Fruit fly (Drosophila melanogaster) whole organism, embryonic: ENCODE measurements around the gene CG15221.

ENCODE experiments used
- Awh ChIP-seq: fragments of 200-800 bp; sonication (Bioruptor generic); IDR thresholded peaks from 2 replicates; pipeline ENCODE4, ENCODE4 v1.3.6; 2022; ENCODE audit warnings: missing biosample characterization, missing genetic modification characterization
- C15 ChIP-seq: fragments of 200-800 bp; sonication (Bioruptor generic); IDR thresholded peaks from 3 replicates; pipeline ENCODE4 v1.3.6; 2022; ENCODE audit warnings: missing biosample characterization, missing genetic modification characterization
- CG12104 ChIP-seq: fragments of 200-800 bp; sonication (Bioruptor generic); optimal IDR thresholded peaks from 3 replicates; lab custom pipeline; 2016; ENCODE audit warnings: missing biosample characterization, missing genetic modification characterization
- CG12155 ChIP-seq: fragments of 200-800 bp; sonication (Bioruptor generic); optimal IDR thresholded peaks from 3 replicates; lab custom pipeline; 2016; ENCODE audit warnings: missing biosample characterization, missing genetic modification characterization
- CG14710 ChIP-seq: fragments of 200-800 bp; sonication (Bioruptor generic); optimal IDR thresholded peaks from 3 replicates; lab custom pipeline; 2019; ENCODE audit warnings: missing biosample characterization, mild to moderate bottlenecking, missing genetic modification characterization, moderate library complexity
- CG15269 ChIP-seq: fragments of 200-800 bp; sonication (Bioruptor generic); optimal IDR thresholded peaks from 2 replicates; lab custom pipeline; 2018; ENCODE audit warnings: missing biosample characterization, mild to moderate bottlenecking, missing genetic modification characterization, moderate library complexity
- CG1529 ChIP-seq: fragments of 200-800 bp; sonication (Bioruptor generic); optimal IDR thresholded peaks from 3 replicates; lab custom pipeline; 2018; ENCODE audit warnings: missing biosample characterization, missing genetic modification characterization
- CG16779 ChIP-seq: fragments of 200-800 bp; sonication (Bioruptor generic); IDR thresholded peaks from 2 replicates; pipeline ENCODE4 v1.3.6; 2022; ENCODE audit warnings: missing biosample characterization, missing genetic modification characterization
- CG17186 ChIP-seq: fragments of 200-800 bp; sonication (Bioruptor generic); optimal IDR thresholded peaks from 3 replicates; lab custom pipeline; 2017; ENCODE audit warnings: missing biosample characterization, missing genetic modification reagents, missing genetic modification characterization
- CG17802 ChIP-seq: fragments of 200-800 bp; sonication (Bioruptor generic); optimal IDR thresholded peaks from 2 replicates; lab custom pipeline; 2018; ENCODE audit warnings: missing biosample characterization, mild to moderate bottlenecking, missing genetic modification characterization, moderate library complexity
- CG2116 ChIP-seq: fragments of 200-800 bp; sonication (Bioruptor generic); optimal IDR thresholded peaks from 3 replicates; lab custom pipeline; 2018; ENCODE audit warnings: missing biosample characterization, mild to moderate bottlenecking, missing genetic modification characterization
- CG2678 ChIP-seq: fragments of 200-800 bp; sonication (Bioruptor generic); optimal IDR thresholded peaks from 3 replicates; lab custom pipeline; 2019; ENCODE audit warnings: missing biosample characterization, mild to moderate bottlenecking, missing genetic modification characterization, moderate library complexity
- CG2712 ChIP-seq: fragments of 200-800 bp; optimal IDR thresholded peaks from 3 replicates; lab custom pipeline; 2019; ENCODE audit warnings: missing biosample characterization, mild to moderate bottlenecking, missing genetic modification characterization, moderate library complexity
- CG4328 ChIP-seq: fragments of 200-800 bp; sonication (Bioruptor generic); optimal IDR thresholded peaks from 3 replicates; lab custom pipeline; 2017; ENCODE audit warnings: missing biosample characterization, missing genetic modification reagents, missing genetic modification characterization
- CG4360 ChIP-seq: fragments of 200-800 bp; sonication (Bioruptor generic); IDR thresholded peaks from 2 replicates; pipeline ENCODE4 v1.3.6; 2022; ENCODE audit warnings: missing biosample characterization, missing genetic modification characterization
- CG43689 ChIP-seq: fragments of 200-800 bp; sonication (Bioruptor generic); IDR thresholded peaks from 2 replicates; pipeline ENCODE4 v1.3.6; 2022; ENCODE audit warnings: missing biosample characterization, missing genetic modification characterization
- CG5245 ChIP-seq: fragments of 200-800 bp; sonication (Bioruptor generic); optimal IDR thresholded peaks from 3 replicates; lab custom pipeline; 2016; ENCODE audit warnings: missing biosample characterization, missing genetic modification characterization
- CG6254 ChIP-seq: fragments of 200-800 bp; sonication (Bioruptor generic); optimal IDR thresholded peaks from 3 replicates; lab custom pipeline; 2017; ENCODE audit warnings: mild to moderate bottlenecking, missing biosample characterization, missing genetic modification reagents, missing genetic modification characterization
- CG6654 ChIP-seq: fragments of 200-800 bp; sonication (Bioruptor generic); optimal IDR thresholded peaks from 2 replicates; lab custom pipeline; 2017; ENCODE audit warnings: missing biosample characterization, mild to moderate bottlenecking, missing genetic modification characterization
- CG6791 ChIP-seq: fragments of 200-800 bp; sonication (Bioruptor generic); IDR thresholded peaks from 3 replicates; pipeline ENCODE4 v1.3.6; 2022; ENCODE audit warnings: missing biosample characterization, missing genetic modification characterization; ENCODE audit not compliant: partially characterized antibody
- Dek ChIP-seq: fragments of 200-800 bp; sonication (Bioruptor generic); optimal IDR thresholded peaks from 3 replicates; lab custom pipeline; 2019; ENCODE audit warnings: missing biosample characterization, mild to moderate bottlenecking, missing genetic modification characterization, moderate library complexity
- Dref ChIP-seq: fragments of 200-800 bp; sonication (Bioruptor generic); IDR thresholded peaks from 2 replicates; pipeline ENCODE4 v1.3.6; 2022; ENCODE audit warnings: missing biosample characterization, missing genetic modification characterization
- HHEX ChIP-seq: fragments of 200-800 bp; sonication (Bioruptor generic); optimal IDR thresholded peaks from 3 replicates; lab custom pipeline; 2017; ENCODE audit warnings: missing biosample characterization, mild to moderate bottlenecking, missing genetic modification characterization, missing genetic modification reagents
- HmgZ ChIP-seq: fragments of 200-800 bp; sonication (Bioruptor generic); optimal IDR thresholded peaks from 2 replicates; lab custom pipeline; 2018; ENCODE audit warnings: missing biosample characterization, mild to moderate bottlenecking, missing genetic modification characterization
- Jarid2 ChIP-seq: fragments of 200-800 bp; sonication (Bioruptor generic); optimal IDR thresholded peaks from 3 replicates; lab custom pipeline; 2017; ENCODE audit warnings: mild to moderate bottlenecking, missing biosample characterization, missing genetic modification reagents, missing genetic modification characterization
- Myb ChIP-seq: fragments of 200-800 bp; sonication (Bioruptor generic); optimal IDR thresholded peaks from 2 replicates; lab custom pipeline; 2016; ENCODE audit warnings: missing biosample characterization, missing genetic modification characterization
- Ssrp ChIP-seq: fragments of 200-800 bp; sonication (Bioruptor generic); optimal IDR thresholded peaks from 2 replicates; lab custom pipeline; 2018; ENCODE audit warnings: missing biosample characterization, mild to moderate bottlenecking, missing genetic modification characterization, moderate library complexity
- Vsx1 ChIP-seq: fragments of 200-800 bp; sonication (Bioruptor generic); optimal IDR thresholded peaks from 2 replicates; lab custom pipeline; 2017; ENCODE audit warnings: missing biosample characterization, mild to moderate bottlenecking, missing genetic modification characterization, missing genetic modification reagents
- YL-1 ChIP-seq: fragments of 200-800 bp; sonication (Bioruptor generic); optimal IDR thresholded peaks from 3 replicates; lab custom pipeline; 2017; ENCODE audit warnings: missing biosample characterization, mild to moderate bottlenecking, missing genetic modification characterization
- abd-A ChIP-seq: fragments of 200-800 bp; sonication (Bioruptor generic); optimal IDR thresholded peaks from 3 replicates; lab custom pipeline; 2019; ENCODE audit warnings: missing biosample characterization, mild to moderate bottlenecking, missing genetic modification characterization, moderate library complexity
- bbx ChIP-seq: fragments of 200-800 bp; sonication (Bioruptor generic); IDR thresholded peaks from 2 replicates; pipeline ENCODE4 v1.3.6; 2022; ENCODE audit warnings: missing biosample characterization, missing genetic modification characterization; ENCODE audit not compliant: partially characterized antibody
- bowl ChIP-seq: fragments of 200-800 bp; sonication (Bioruptor generic); IDR thresholded peaks from 2 replicates; pipeline ENCODE4 v1.3.6; 2022; ENCODE audit warnings: missing biosample characterization, missing genetic modification characterization
- cad ChIP-seq: fragments of >200 bp; optimal IDR thresholded peaks from 2 replicates; lab custom pipeline; 2017; ENCODE audit warnings: missing biosample characterization, missing genetic modification characterization
- caup ChIP-seq: fragments of 200-800 bp; sonication (Bioruptor generic); optimal IDR thresholded peaks from 3 replicates; lab custom pipeline; 2017; ENCODE audit warnings: missing biosample characterization, mild to moderate bottlenecking, missing genetic modification characterization, moderate library complexity; ENCODE audit not compliant: severe bottlenecking
- eve ChIP-seq, 2 experiments: fragments of >200 bp; optimal IDR thresholded peaks; 2 replicates each; lab custom pipeline; 2017; ENCODE audit warnings: missing biosample characterization in 2 of 2, missing genetic modification characterization in 2 of 2
- ftz-f1 ChIP-seq: fragments of 200-800 bp; sonication (Bioruptor generic); optimal IDR thresholded peaks from 2 replicates; lab custom pipeline; 2016; ENCODE audit warnings: missing biosample characterization, missing genetic modification characterization
- gce ChIP-seq: fragments of 200-800 bp; sonication (Bioruptor generic); IDR thresholded peaks from 3 replicates; pipeline ENCODE4 v1.3.6; 2022; ENCODE audit warnings: missing biosample characterization, missing genetic modification characterization
- gfzf ChIP-seq: fragments of 200-800 bp; sonication (Bioruptor generic); optimal IDR thresholded peaks from 2 replicates; lab custom pipeline; 2016; ENCODE audit warnings: missing biosample characterization, mild to moderate bottlenecking, missing genetic modification characterization, moderate library complexity
- grau ChIP-seq: fragments of 200-800 bp; optimal IDR thresholded peaks from 3 replicates; lab custom pipeline; 2019; ENCODE audit warnings: missing biosample characterization, mild to moderate bottlenecking, missing genetic modification characterization, moderate library complexity
- gro ChIP-seq: fragments of 200-800 bp; sonication (Bioruptor generic); optimal IDR thresholded peaks from 2 replicates; lab custom pipeline; 2016; ENCODE audit warnings: missing biosample characterization, missing genetic modification characterization
- h ChIP-seq: fragments of >200 bp; optimal IDR thresholded peaks from 2 replicates; lab custom pipeline; 2017
- jumu ChIP-seq: fragments of 200-800 bp; sonication (Bioruptor generic); optimal IDR thresholded peaks from 3 replicates; lab custom pipeline; 2016; ENCODE audit warnings: missing biosample characterization, missing genetic modification characterization
- pum ChIP-seq: fragments of 200-800 bp; sonication (Bioruptor generic); optimal IDR thresholded peaks from 2 replicates; lab custom pipeline; 2016; ENCODE audit warnings: missing biosample characterization, missing genetic modification characterization
- run ChIP-seq: fragments of 200-800 bp; sonication (Bioruptor generic); optimal IDR thresholded peaks from 3 replicates; lab custom pipeline; 2018; ENCODE audit warnings: missing biosample characterization, mild to moderate bottlenecking, missing genetic modification characterization
- schlank ChIP-seq: fragments of 200-800 bp; sonication (Bioruptor generic); optimal IDR thresholded peaks from 2 replicates; lab custom pipeline; 2018; ENCODE audit warnings: missing biosample characterization, mild to moderate bottlenecking, missing genetic modification characterization
- scrt ChIP-seq: fragments of 200-800 bp; sonication (Bioruptor generic); optimal IDR thresholded peaks from 2 replicates; lab custom pipeline; 2018; ENCODE audit warnings: missing biosample characterization, mild to moderate bottlenecking, missing genetic modification characterization, moderate library complexity
- sima ChIP-seq: fragments of 200-800 bp; sonication (Bioruptor generic); optimal IDR thresholded peaks from 2 replicates; lab custom pipeline; 2016; ENCODE audit warnings: missing biosample characterization, missing genetic modification characterization
- ttk ChIP-seq: fragments of 200-800 bp; sonication (Bioruptor generic); IDR thresholded peaks from 2 replicates; pipeline ENCODE4 v2.1.2; 2022; ENCODE audit warnings: missing biosample characterization, missing genetic modification characterization
- tx ChIP-seq: fragments of 200-800 bp; sonication (Bioruptor generic); optimal IDR thresholded peaks from 2 replicates; lab custom pipeline; 2016; ENCODE audit warnings: missing biosample characterization, missing genetic modification characterization

The CG15221 gene

dm6 chrX:11714529-11715262 lies 9.3 kb upstream of the CG15221 start (continued):
- TF ChIP-seq jumu (peak; percentile 87), CG2116 (GFP tag; lab: Kevin White, UChicago) (no peak), CG17186 (no peak), CG14710 (tag; lab: Kevin White, UChicago) (peak; percentile 27), caup (GFP tag; lab: Kevin White, UChicago) (peak; percentile 63), CG43689 (GFP tag; lab: Robert Waterston, UW) (no peak), CG4328 (peak; percentile 39), bowl (peak; percentile 34; the same call in 1 of the 2 replicates), run (tag; lab: Kevin White, UChicago) (peak; percentile 26), CG6791 (peak; percentile 62; the same call in 1 of the 3 replicates), CG17802 (tag; lab: Kevin White, UChicago) (peak; percentile 6), Vsx1 (peak; percentile 23), schlank (tag; lab: Kevin White, UChicago) (peak; percentile 64), HHEX (GFP tag; lab: Kevin White, UChicago) (peak; percentile 70), Ssrp (tag; lab: Kevin White, UChicago) (peak; percentile 36), CG12104 (GFP tag; lab: Kevin White, UChicago) (no peak), Awh (GFP tag; lab: Robert Waterston, UW) (peak; percentile 53; the same call in 1 of the 2 replicates), CG4360 (GFP tag; lab: Robert Waterston, UW) (peak; percentile 48; the same call in 1 of the 2 replicates), Jarid2 (peak; percentile 60), CG12155 (GFP tag; lab: Kevin White, UChicago) (no peak), h (lab: Kevin White, UChicago) (no peak), CG15269 (peak; percentile 78), YL-1 (GFP tag; lab: Kevin White, UChicago) (no peak), bbx (GFP tag; lab: Robert Waterston, UW) (peak; percentile 35; the same call in 1 of the 2 replicates), gfzf (GFP tag; lab: Kevin White, UChicago) (no peak), tx (GFP tag; lab: Kevin White, UChicago) (peak; percentile 60), CG6254 (GFP tag; lab: Kevin White, UChicago) (peak; percentile 49), gce (GFP tag; lab: Robert Waterston, UW) (no peak), abd-A (tag; lab: Kevin White, UChicago) (peak; percentile 22), ftz-f1 (GFP tag; lab: Kevin White, UChicago) (no peak), ttk (peak; percentile 47; the same call in 1 of the 2 replicates), Dek (tag; lab: Kevin White, UChicago) (peak; percentile 67), CG1529 (GFP tag; lab: Kevin White, UChicago) (peak; percentile 38), Myb (peak; percentile 64), CG5245 (no peak), gro (GFP tag; lab: Kevin White, UChicago) (peak; percentile 44), sima (GFP tag; lab: Kevin White, UChicago) (no peak), CG6654 (GFP tag; lab: Kevin White, UChicago) (peak; percentile 9), eve (GFP tag; optimal IDR thresholded peaks at IDR 0.05; lab: Kevin White, UChicago) (no peak), Dref (peak; percentile 21; the same call in 1 of the 2 replicates), cad (GFP tag; lab: Kevin White, UChicago) (no peak), HmgZ (peak; percentile 72), scrt (GFP tag; lab: Kevin White, UChicago) (peak; percentile 37), CG16779 (GFP tag; lab: Robert Waterston, UW) (peak; percentile 72; the same call in 1 of the 2 replicates), CG2712 (tag; lab: Kevin White, UChicago) (peak; percentile 56), C15 (GFP tag; lab: Robert Waterston, UW) (no peak), grau (tag; lab: Kevin White, UChicago) (peak; percentile 73), CG2678 (tag; lab: Kevin White, UChicago) (peak; percentile 77), pum (GFP tag; lab: Kevin White, UChicago) (peak; percentile 63)
